Fruit fly (Drosophila melanogaster): Measurements from ENCODE around the gene CG2444.

The CG2444 gene

dm6 chrX:11657140-11657539 is 48.0 kb downstream of the CG2444 start:
- TF ChIP-seq h (optimal IDR thresholded peaks at IDR 0.05), result no peak
- TF ChIP-seq ttk (optimal IDR thresholded peaks at IDR 0.05), result no peak
- no peak for TF ChIP-seq Sin3A (optimal IDR thresholded peaks at IDR 0.05)
- TF ChIP-seq insv (optimal IDR thresholded peaks at IDR 0.05), result no peak
- no peak for TF ChIP-seq Myc (optimal IDR thresholded peaks at IDR 0.05)
- TF ChIP-seq psq (optimal IDR thresholded peaks at IDR 0.05), result no peak

Measured in Kc167 (cell line).